Fruit fly (Drosophila melanogaster) whole organism, embryonic: ENCODE data around the gene CG3566.
A peak's percentile ranks its signal among the peaks of the same experiment; 100 is the strongest.

Experiments used
- Blimp-1 ChIP-seq: fragments of 200-800 bp; sonication (Bioruptor generic); optimal IDR thresholded peaks from 3 replicates; lab custom pipeline; 2018; ENCODE audit warnings: missing biosample characterization, missing genetic modification characterization, mild to moderate bottlenecking, moderate library complexity, missing genetic modification reagents
- CG1024 ChIP-seq: fragments of 200-800 bp; sonication (Bioruptor generic); IDR thresholded peaks from 2 replicates; pipeline ENCODE4 v1.3.6; 2022; ENCODE audit warnings: missing biosample characterization, missing genetic modification characterization
- CG11723 ChIP-seq: fragments of 200-800 bp; sonication (Bioruptor generic); optimal IDR thresholded peaks from 2 replicates; lab custom pipeline; 2017; ENCODE audit warnings: missing biosample characterization, mild to moderate bottlenecking, missing genetic modification characterization
- CG12236 ChIP-seq: fragments of 200-800 bp; sonication (Bioruptor generic); optimal IDR thresholded peaks from 2 replicates; lab custom pipeline; 2016; ENCODE audit warnings: missing biosample characterization, missing genetic modification characterization
- CG12391 ChIP-seq: fragments of 200-800 bp; sonication (Bioruptor generic); optimal IDR thresholded peaks from 3 replicates; lab custom pipeline; 2018; ENCODE audit warnings: missing biosample characterization, mild to moderate bottlenecking, missing genetic modification characterization, moderate library complexity
- CG14014 ChIP-seq: fragments of 200-800 bp; sonication (Bioruptor generic); IDR thresholded peaks from 2 replicates; pipeline ENCODE4 v1.3.6; 2022; ENCODE audit warnings: missing biosample characterization, missing genetic modification characterization
- CG17359 ChIP-seq: fragments of 200-800 bp; sonication (Bioruptor generic); optimal IDR thresholded peaks from 3 replicates; lab custom pipeline; 2018; ENCODE audit warnings: missing biosample characterization, mild to moderate bottlenecking, missing genetic modification characterization, moderate library complexity
- CG17912 ChIP-seq: fragments of 200-800 bp; sonication (Bioruptor generic); optimal IDR thresholded peaks from 2 replicates; lab custom pipeline; 2018; ENCODE audit warnings: missing biosample characterization, mild to moderate bottlenecking, missing genetic modification characterization
- CG18764 ChIP-seq: fragments of 200-800 bp; sonication (Bioruptor generic); optimal IDR thresholded peaks from 3 replicates; lab custom pipeline; 2016; ENCODE audit warnings: missing biosample characterization, missing genetic modification characterization
- CG30020 ChIP-seq: fragments of 200-800 bp; optimal IDR thresholded peaks from 2 replicates; lab custom pipeline; 2019; ENCODE audit warnings: missing biosample characterization, mild to moderate bottlenecking, missing genetic modification characterization, moderate library complexity
- CG31224 ChIP-seq: fragments of 200-800 bp; sonication (Bioruptor generic); IDR thresholded peaks from 2 replicates; pipeline ENCODE4 v1.3.6; 2022; ENCODE audit warnings: missing biosample characterization, missing genetic modification characterization
- CG4617 ChIP-seq: fragments of 200-800 bp; sonication (Bioruptor generic); optimal IDR thresholded peaks from 3 replicates; lab custom pipeline; 2016; ENCODE audit warnings: missing biosample characterization, missing genetic modification characterization, borderline replicate concordance
- CG6791 ChIP-seq: fragments of 200-800 bp; sonication (Bioruptor generic); IDR thresholded peaks from 3 replicates; pipeline ENCODE4 v1.3.6; 2022; ENCODE audit warnings: missing biosample characterization, missing genetic modification characterization; ENCODE audit not compliant: partially characterized antibody
- CG6813 ChIP-seq: fragments of 200-800 bp; sonication (Bioruptor generic); optimal IDR thresholded peaks from 2 replicates; lab custom pipeline; 2017; ENCODE audit warnings: missing biosample characterization, missing genetic modification characterization, mild to moderate bottlenecking, moderate library complexity, missing genetic modification reagents
- Chrac-16 ChIP-seq: fragments of 200-800 bp; sonication (Bioruptor generic); optimal IDR thresholded peaks from 3 replicates; lab custom pipeline; 2016; ENCODE audit warnings: missing biosample characterization, missing genetic modification characterization
- Deaf1 ChIP-seq: fragments of 200-800 bp; optimal IDR thresholded peaks from 3 replicates; lab custom pipeline; 2019; ENCODE audit warnings: missing biosample characterization, mild to moderate bottlenecking, missing genetic modification characterization, moderate library complexity
- HLH3B ChIP-seq: fragments of 200-800 bp; sonication (Bioruptor generic); IDR thresholded peaks from 2 replicates; pipeline ENCODE4 v1.3.6; 2022; ENCODE audit warnings: missing biosample characterization, missing genetic modification characterization
- Hmx ChIP-seq: fragments of 200-800 bp; sonication (Bioruptor generic); optimal IDR thresholded peaks from 2 replicates; lab custom pipeline; 2016; ENCODE audit warnings: missing biosample characterization, missing genetic modification characterization
- Kr ChIP-seq: fragments of 200-800 bp; sonication (Bioruptor generic); optimal IDR thresholded peaks from 2 replicates; lab custom pipeline; 2017; ENCODE audit warnings: missing biosample characterization, mild to moderate bottlenecking, missing genetic modification characterization
- NK7.1 ChIP-seq: fragments of 200-800 bp; sonication (Bioruptor generic); optimal IDR thresholded peaks from 3 replicates; lab custom pipeline; 2016; ENCODE audit warnings: missing biosample characterization, missing genetic modification characterization
- Ravus ChIP-seq: fragments of 200-800 bp; sonication (Bioruptor generic); IDR thresholded peaks from 2 replicates; pipeline ENCODE4 v1.3.6; 2022; ENCODE audit warnings: missing biosample characterization, missing genetic modification characterization
- Six4 ChIP-seq: fragments of 200-800 bp; sonication (Bioruptor generic); optimal IDR thresholded peaks from 2 replicates; lab custom pipeline; 2016; ENCODE audit warnings: missing biosample characterization, missing genetic modification characterization
- Stat92E ChIP-seq, 3 experiments: fragments of >200 bp in 2 of 3; fragments of 200-800 bp in 1 of 3; sonication (Bioruptor generic) in 1 of 3; optimal IDR thresholded peaks; 2 replicates each; lab custom pipeline; 2017 to 2019; ENCODE audit warnings: missing biosample characterization in 3 of 3, missing genetic modification characterization in 3 of 3, mild to moderate bottlenecking in 1 of 3, moderate library complexity in 1 of 3
- Vsx1 ChIP-seq: fragments of 200-800 bp; sonication (Bioruptor generic); optimal IDR thresholded peaks from 2 replicates; lab custom pipeline; 2017; ENCODE audit warnings: missing biosample characterization, mild to moderate bottlenecking, missing genetic modification characterization, missing genetic modification reagents
- bcd ChIP-seq: fragments of 200-800 bp; sonication (Bioruptor generic); optimal IDR thresholded peaks from 2 replicates; lab custom pipeline; 2017; ENCODE audit warnings: missing biosample characterization, mild to moderate bottlenecking, missing genetic modification characterization
- dan ChIP-seq: fragments of 200-800 bp; sonication (Bioruptor generic); IDR thresholded peaks from 2 replicates; pipeline ENCODE4 v1.3.6; 2022; ENCODE audit warnings: missing biosample characterization, missing genetic modification characterization
- disco-r ChIP-seq: fragments of 200-800 bp; sonication (Bioruptor generic); optimal IDR thresholded peaks from 2 replicates; lab custom pipeline; 2016; ENCODE audit warnings: missing biosample characterization, missing genetic modification characterization
- dmrt99B ChIP-seq: fragments of 200-800 bp; sonication (Bioruptor generic); optimal IDR thresholded peaks from 2 replicates; lab custom pipeline; 2018; ENCODE audit warnings: missing biosample characterization, mild to moderate bottlenecking, missing genetic modification characterization, moderate library complexity
- dpn ChIP-seq, 2 experiments: fragments of 200-800 bp; sonication (Bioruptor generic); optimal IDR thresholded peaks; 3 replicates each; lab custom pipeline; 2016; ENCODE audit warnings: missing biosample characterization in 2 of 2, missing genetic modification characterization in 2 of 2
- fru ChIP-seq: fragments of >200 bp; optimal IDR thresholded peaks from 2 replicates; lab custom pipeline; 2017
- grn ChIP-seq: fragments of 200-800 bp; sonication (Bioruptor generic); optimal IDR thresholded peaks from 3 replicates; lab custom pipeline; 2017; ENCODE audit warnings: missing biosample characterization, missing genetic modification characterization
- gt ChIP-seq: fragments of 200-800 bp; sonication (Bioruptor generic); IDR thresholded peaks from 2 replicates; pipeline ENCODE4 v1.3.6; 2022; ENCODE audit warnings: missing biosample characterization, missing genetic modification characterization
- hb ChIP-seq: fragments of 200-800 bp; sonication (Bioruptor generic); IDR thresholded peaks from 3 replicates; pipeline ENCODE4 v1.3.6; 2022; ENCODE audit warnings: missing biosample characterization, missing genetic modification characterization; ENCODE audit not compliant: partially characterized antibody
- hth ChIP-seq: fragments of >200 bp; optimal IDR thresholded peaks from 2 replicates; lab custom pipeline; 2017; ENCODE audit warnings: inconsistent platforms
- lbe ChIP-seq: fragments of 200-800 bp; sonication (Bioruptor generic); optimal IDR thresholded peaks from 2 replicates; lab custom pipeline; 2016; ENCODE audit warnings: missing biosample characterization, mild to moderate bottlenecking, missing genetic modification characterization
- lmd ChIP-seq: fragments of 200-800 bp; sonication (Bioruptor generic); IDR thresholded peaks from 2 replicates; pipeline ENCODE4 v1.3.6; 2022; ENCODE audit warnings: missing biosample characterization, missing genetic modification characterization
- lola ChIP-seq, 3 experiments: fragments of >200 bp in 2 of 3; fragments of 200-800 bp in 1 of 3; sonication (Bioruptor generic) in 1 of 3; optimal IDR thresholded peaks; 2 replicates each; lab custom pipeline; 2017 to 2019; ENCODE audit warnings: missing biosample characterization in 3 of 3, missing genetic modification characterization in 3 of 3, mild to moderate bottlenecking in 1 of 3, moderate library complexity in 1 of 3
- nerfin-1 ChIP-seq: fragments of 200-800 bp; sonication (Bioruptor generic); optimal IDR thresholded peaks from 3 replicates; lab custom pipeline; 2019; ENCODE audit warnings: missing biosample characterization, mild to moderate bottlenecking, missing genetic modification characterization, moderate library complexity
- nerfin-2 ChIP-seq: fragments of 200-800 bp; sonication (Bioruptor generic); IDR thresholded peaks from 2 replicates; pipeline ENCODE4 v1.3.6; 2022; ENCODE audit warnings: missing biosample characterization, missing genetic modification characterization; ENCODE audit not compliant: partially characterized antibody
- pan ChIP-seq, 4 experiments: fragments of >200 bp in 3 of 4; fragments of 200-800 bp in 1 of 4; sonication (Bioruptor generic) in 1 of 4; optimal IDR thresholded peaks in 3 of 4; IDR thresholded peaks in 1 of 4; 2 replicates each; pipeline versions ENCODE4 v1.3.6 to Lab custom; 2017 to 2022; ENCODE audit warnings: missing biosample characterization in 2 of 4, missing genetic modification characterization in 2 of 4, mixed read lengths in 1 of 4
- pnt ChIP-seq: fragments of 200-800 bp; sonication (Bioruptor generic); optimal IDR thresholded peaks from 3 replicates; lab custom pipeline; 2016; ENCODE audit warnings: missing biosample characterization, missing genetic modification characterization
- rib ChIP-seq: fragments of 200-800 bp; sonication (Bioruptor generic); IDR thresholded peaks from 2 replicates; pipeline ENCODE4 v1.3.6; 2022; ENCODE audit warnings: missing biosample characterization, missing genetic modification characterization
- sc ChIP-seq, 3 experiments: fragments of >200 bp in 2 of 3; fragments of 200-800 bp in 1 of 3; sonication (Bioruptor generic) in 1 of 3; optimal IDR thresholded peaks; 2 replicates in 2 of 3; 3 replicates in 1 of 3; lab custom pipeline; 2017; ENCODE audit warnings: mild to moderate bottlenecking in 1 of 3, missing biosample characterization in 1 of 3, missing genetic modification characterization in 1 of 3, missing genetic modification reagents in 1 of 3
- sens ChIP-seq: fragments of 200-800 bp; sonication (Bioruptor generic); peaks from one replicate; lab custom pipeline; 2016; ENCODE audit warnings: missing biosample characterization, missing genetic modification characterization
- slou ChIP-seq: fragments of 200-800 bp; sonication (Bioruptor generic); optimal IDR thresholded peaks from 3 replicates; lab custom pipeline; 2016; ENCODE audit warnings: missing biosample characterization, missing genetic modification characterization
- slp2 ChIP-seq: fragments of 200-800 bp; sonication (Bioruptor generic); optimal IDR thresholded peaks from 2 replicates; lab custom pipeline; 2016; ENCODE audit warnings: missing biosample characterization, missing genetic modification characterization
- tll ChIP-seq, 2 experiments: fragments of 200-800 bp in 1 of 2; fragments of >200 bp in 1 of 2; sonication (Bioruptor generic) in 1 of 2; optimal IDR thresholded peaks; 2 replicates each; lab custom pipeline; 2017 to 2019; ENCODE audit warnings: missing biosample characterization in 2 of 2, missing genetic modification characterization in 2 of 2, mild to moderate bottlenecking in 1 of 2, moderate library complexity in 1 of 2
- trh ChIP-seq: fragments of 200-800 bp; sonication (Bioruptor generic); optimal IDR thresholded peaks from 2 replicates; lab custom pipeline; 2016; ENCODE audit warnings: missing biosample characterization, missing genetic modification characterization
- wdn ChIP-seq: fragments of 200-800 bp; sonication (Bioruptor generic); IDR thresholded peaks from 2 replicates; pipeline ENCODE4 v1.3.6; 2022; ENCODE audit warnings: missing biosample characterization, missing genetic modification characterization
- yki ChIP-seq: fragments of >200 bp; optimal IDR thresholded peaks from 3 replicates; lab custom pipeline; 2018
- zen2 ChIP-seq: fragments of 200-800 bp; sonication (Bioruptor generic); IDR thresholded peaks from 3 replicates; pipeline ENCODE4 v1.3.6; 2022; ENCODE audit warnings: missing biosample characterization, missing genetic modification characterization; ENCODE audit not compliant: partially characterized antibody

Gene CG3566

dm6 chrX:6301052-6301451 lies 24.5 kb upstream of the CG3566 start, which contains the start of gene CG12219 (continued):
- no peak for TF ChIP-seq lola (GFP tag; optimal IDR thresholded peaks at IDR 0.05; lab: Kevin White, UChicago)
- peak; percentile 84 for TF ChIP-seq CG4617 (GFP tag; lab: Kevin White, UChicago)
- no peak for TF ChIP-seq HLH3B
- TF ChIP-seq yki (lab: Kevin White, UChicago): no peak
- TF ChIP-seq dmrt99B (tag; lab: Kevin White, UChicago): no peak
- no peak for TF ChIP-seq sc (optimal IDR thresholded peaks at IDR 0.05; lab: Kevin White, UChicago)
- TF ChIP-seq sc (GFP tag; optimal IDR thresholded peaks at IDR 0.05; lab: Kevin White, UChicago): no peak
- TF ChIP-seq Blimp-1: no peak
- 0 out of 2 replicates have a peak, but pooled peaks have one; percentile 22 for TF ChIP-seq nerfin-2 (GFP tag; lab: Robert Waterston, UW)
- TF ChIP-seq CG6791 (GFP tag; lab: Robert Waterston, UW): no peak; the same call in 2 of the 3 replicates
- TF ChIP-seq hb: no peak
- TF ChIP-seq CG17912: no peak
- no peak for TF ChIP-seq dan (GFP tag; lab: Robert Waterston, UW)
- no peak for TF ChIP-seq CG12236
- TF ChIP-seq zen2 (GFP tag; lab: Robert Waterston, UW): peak; percentile 38; the same call in 1 of the 3 replicates
- no peak for TF ChIP-seq CG31224
- no peak for TF ChIP-seq hth (lab: Kevin White, UChicago)
- TF ChIP-seq nerfin-1: no peak
- no peak for TF ChIP-seq CG11723 (GFP tag; lab: Kevin White, UChicago)
- TF ChIP-seq slp2 (GFP tag; lab: Kevin White, UChicago): no peak
- TF ChIP-seq sens (GFP tag; lab: Kevin White, UChicago): peak; percentile 31
- TF ChIP-seq CG6813: no peak
- no peak for TF ChIP-seq disco-r (GFP tag; lab: Kevin White, UChicago)
- no peak for TF ChIP-seq bcd (GFP tag; lab: Kevin White, UChicago)
- no peak for TF ChIP-seq wdn (GFP tag; lab: Robert Waterston, UW)
- no peak for TF ChIP-seq slou (GFP tag; lab: Kevin White, UChicago)
- TF ChIP-seq lbe (GFP tag; lab: Kevin White, UChicago): no peak
- no peak for TF ChIP-seq gt (GFP tag; lab: Robert Waterston, UW)
- no peak for TF ChIP-seq Deaf1
- no peak for TF ChIP-seq rib (GFP tag; lab: Robert Waterston, UW)
- TF ChIP-seq, all 482 proteins: peak for 54

DNA sequence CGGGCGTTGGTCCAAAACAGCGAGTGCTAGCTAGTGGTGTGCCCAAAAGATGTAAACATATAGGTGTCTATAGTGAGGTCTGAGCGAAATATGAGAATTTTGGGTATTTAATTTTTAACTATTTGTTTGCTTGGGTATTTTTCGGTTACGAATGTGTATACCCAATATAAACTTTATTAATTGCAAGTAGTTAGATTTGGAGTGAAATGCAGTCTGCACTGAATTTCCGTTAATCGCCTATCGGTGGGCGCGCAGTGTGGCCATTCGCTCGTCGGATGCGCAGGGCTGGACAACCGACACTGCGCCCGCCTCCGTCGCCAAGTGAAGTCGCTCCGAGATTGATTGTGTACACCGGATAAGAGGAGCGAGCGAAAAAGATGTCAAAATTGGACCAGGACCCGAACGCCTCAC lies 18.6 kb upstream of the CG3566 start, which contains the start of the genes CG15891 and CG3815:
Gene CG15891, minus strand, starts transcription at position 217 of the 411 bp plus-strand sequence.
Gene CG3815, plus strand, starts transcription at position 261 of the 411 bp plus-strand sequence.
- TF ChIP-seq Six4 (no peak), pnt (GFP tag; lab: Kevin White, UChicago) (peak; percentile 25), Chrac-16 (peak; percentile 31), CG12391 (tag; lab: Kevin White, UChicago) (peak; percentile 67), CG1024 (GFP tag; lab: Robert Waterston, UW) (no peak), tll (GFP tag; optimal IDR thresholded peaks at IDR 0.05; lab: Kevin White, UChicago) (peak; percentile 24 to 36), Hmx (no peak), grn (peak; percentile 66), NK7.1 (GFP tag; lab: Kevin White, UChicago) (peak; percentile 23), lmd (GFP tag; lab: Robert Waterston, UW) (peak; percentile 71), CG14014 (GFP tag; lab: Robert Waterston, UW) (peak; percentile 58), dpn (GFP tag; optimal IDR thresholded peaks at IDR 0.05; lab: Kevin White, UChicago) (peak; percentile 48 to 53), Stat92E (GFP tag; optimal IDR thresholded peaks at IDR 0.05; lab: Kevin White, UChicago) (no peak), CG17359 (tag; lab: Kevin White, UChicago) (peak; percentile 25), Vsx1 (no peak), Kr (GFP tag; lab: Kevin White, UChicago) (no peak), CG18764 (GFP tag; lab: Kevin White, UChicago) (no peak), CG30020 (peak; percentile 66), pan (optimal IDR thresholded peaks at IDR 0.05; lab: Kevin White, UChicago) (no peak), pan (GFP tag; optimal IDR thresholded peaks at IDR 0.05 in 1 of 2, IDR thresholded peaks at IDR 0.05 in 1 of 2) (peak in 1 of 2 experiments; percentile 7), trh (no peak), Ravus (GFP tag; lab: Robert Waterston, UW) (no peak), fru (lab: Kevin White, UChicago) (no peak)
